Worm (Caenorhabditis elegans): Measurements from ENCODE around the gene srbc-11.

DNA sequence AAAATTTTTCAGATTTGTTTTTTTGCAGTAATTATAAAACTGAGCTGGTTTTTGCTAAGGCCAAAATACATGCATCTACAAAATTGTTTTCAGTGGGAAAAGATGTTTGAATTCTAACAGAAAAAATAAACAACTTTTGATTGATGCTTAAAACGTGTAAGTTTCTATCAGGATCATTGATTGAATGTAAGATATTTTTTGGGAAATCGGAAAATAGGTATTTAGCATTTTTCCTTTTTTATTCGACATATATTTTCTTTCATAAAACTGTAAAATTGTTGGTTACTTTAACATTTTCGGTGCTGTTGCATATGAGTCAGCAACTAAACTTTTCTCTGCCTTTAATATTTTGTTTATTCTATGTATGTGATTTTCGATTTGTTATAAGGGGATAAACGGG lies 29.4 kb upstream of the srbc-11 start, which contains the start of gene C54F6.20:
- TF ChIP-seq F13H6.1 (tag; optimal IDR thresholded peaks at IDR 0.05) (no peak), nhr-23 (tag; optimal IDR thresholded peaks at IDR 0.05) (no peak), skn-1 (tag; optimal IDR thresholded peaks at IDR 0.05) (no peak), egl-27 (tag; optimal IDR thresholded peaks at IDR 0.05) (no peak), dmd-4 (tag; optimal IDR thresholded peaks at IDR 0.05) (no peak), R02D3.7 (tag; optimal IDR thresholded peaks at IDR 0.05) (no peak), ztf-11 (tag; optimal IDR thresholded peaks at IDR 0.05) (no peak), gmeb-1 (tag; optimal IDR thresholded peaks at IDR 0.05) (no peak), ZK546.5 (tag; optimal IDR thresholded peaks at IDR 0.05) (no peak), ama-1 (optimal IDR thresholded peaks at IDR 0.05) (no peak), unc-55 (GFP tag; optimal IDR thresholded peaks at IDR 0.05) (no peak), lin-39 (tag; optimal IDR thresholded peaks at IDR 0.05) (no peak), snpc-4 (tag; optimal IDR thresholded peaks at IDR 0.05) (no peak)

Measured in whole organism, L2 larva.